Fruit fly (Drosophila melanogaster) whole organism, embryonic: ENCODE measurements around the gene CG4291.

Experiments used
- Aef1 ChIP-seq: fragments of 200-800 bp; sonication (Bioruptor generic); IDR thresholded peaks from 3 replicates; pipeline ENCODE4 v1.3.6; 2022; ENCODE audit warnings: missing biosample characterization, missing genetic modification characterization
- Atf3 ChIP-seq: fragments of 200-800 bp; sonication (Bioruptor generic); optimal IDR thresholded peaks from 3 replicates; lab custom pipeline; 2016; ENCODE audit warnings: missing biosample characterization, missing genetic modification characterization
- CG10267 ChIP-seq: fragments of 200-800 bp; sonication (Bioruptor generic); optimal IDR thresholded peaks from 2 replicates; lab custom pipeline; 2018; ENCODE audit warnings: missing biosample characterization, mild to moderate bottlenecking, missing genetic modification characterization, moderate library complexity
- CG11085 ChIP-seq: fragments of 200-800 bp; sonication (Bioruptor generic); IDR thresholded peaks from 2 replicates; pipeline ENCODE4 v1.3.6; 2022; ENCODE audit warnings: missing biosample characterization, missing genetic modification characterization
- CG12155 ChIP-seq: fragments of 200-800 bp; sonication (Bioruptor generic); optimal IDR thresholded peaks from 3 replicates; lab custom pipeline; 2016; ENCODE audit warnings: missing biosample characterization, missing genetic modification characterization
- CG12219 ChIP-seq: fragments of 200-800 bp; sonication (Bioruptor generic); optimal IDR thresholded peaks from 3 replicates; lab custom pipeline; 2018; ENCODE audit warnings: missing biosample characterization, mild to moderate bottlenecking, missing genetic modification characterization
- CG12391 ChIP-seq: fragments of 200-800 bp; sonication (Bioruptor generic); optimal IDR thresholded peaks from 3 replicates; lab custom pipeline; 2018; ENCODE audit warnings: missing biosample characterization, mild to moderate bottlenecking, missing genetic modification characterization, moderate library complexity
- CG13894 ChIP-seq: fragments of 200-800 bp; sonication (Bioruptor generic); optimal IDR thresholded peaks from 3 replicates; lab custom pipeline; 2018; ENCODE audit warnings: missing biosample characterization, mild to moderate bottlenecking, missing genetic modification characterization, moderate library complexity
- CG15479 ChIP-seq: fragments of 200-800 bp; sonication (Bioruptor generic); optimal IDR thresholded peaks from 3 replicates; lab custom pipeline; 2019; ENCODE audit warnings: missing biosample characterization, mild to moderate bottlenecking, missing genetic modification characterization, moderate library complexity
- CG15696 ChIP-seq: fragments of 200-800 bp; sonication (Bioruptor generic); optimal IDR thresholded peaks from 2 replicates; lab custom pipeline; 2019; ENCODE audit warnings: missing biosample characterization, mild to moderate bottlenecking, missing genetic modification characterization, moderate library complexity
- CG16779 ChIP-seq: fragments of 200-800 bp; sonication (Bioruptor generic); IDR thresholded peaks from 2 replicates; pipeline ENCODE4 v1.3.6; 2022; ENCODE audit warnings: missing biosample characterization, missing genetic modification characterization
- CG17802 ChIP-seq: fragments of 200-800 bp; sonication (Bioruptor generic); optimal IDR thresholded peaks from 2 replicates; lab custom pipeline; 2018; ENCODE audit warnings: missing biosample characterization, mild to moderate bottlenecking, missing genetic modification characterization, moderate library complexity
- CG18262 ChIP-seq: fragments of 200-800 bp; optimal IDR thresholded peaks from 3 replicates; lab custom pipeline; 2019; ENCODE audit warnings: missing biosample characterization, mild to moderate bottlenecking, missing genetic modification characterization, moderate library complexity
- CG18619 ChIP-seq: fragments of 200-800 bp; sonication (Bioruptor generic); optimal IDR thresholded peaks from 3 replicates; lab custom pipeline; 2017; ENCODE audit warnings: missing biosample characterization, mild to moderate bottlenecking, missing genetic modification characterization
- CG2712 ChIP-seq: fragments of 200-800 bp; optimal IDR thresholded peaks from 3 replicates; lab custom pipeline; 2019; ENCODE audit warnings: missing biosample characterization, mild to moderate bottlenecking, missing genetic modification characterization, moderate library complexity
- CG32532 ChIP-seq: fragments of 200-800 bp; sonication (Bioruptor generic); IDR thresholded peaks from 2 replicates; pipeline ENCODE4 v1.3.6; 2022; ENCODE audit warnings: missing biosample characterization, missing genetic modification characterization
- CG4424 ChIP-seq: fragments of 200-800 bp; sonication (Bioruptor generic); optimal IDR thresholded peaks from 3 replicates; lab custom pipeline; 2016; ENCODE audit warnings: missing biosample characterization, missing genetic modification characterization
- CG4730 ChIP-seq: fragments of 200-800 bp; sonication (Bioruptor generic); IDR thresholded peaks from 2 replicates; pipeline ENCODE4 v1.3.6; 2022; ENCODE audit warnings: missing biosample characterization, missing genetic modification characterization
- CG6654 ChIP-seq: fragments of 200-800 bp; sonication (Bioruptor generic); optimal IDR thresholded peaks from 2 replicates; lab custom pipeline; 2017; ENCODE audit warnings: missing biosample characterization, mild to moderate bottlenecking, missing genetic modification characterization
- CG7786 ChIP-seq: fragments of 200-800 bp; sonication (Bioruptor generic); optimal IDR thresholded peaks from 2 replicates; lab custom pipeline; 2016; ENCODE audit warnings: missing biosample characterization, missing genetic modification characterization
- CG7928 ChIP-seq: fragments of 200-800 bp; sonication (Bioruptor generic); optimal IDR thresholded peaks from 2 replicates; lab custom pipeline; 2017; ENCODE audit warnings: missing biosample characterization, mild to moderate bottlenecking, missing genetic modification characterization
- CG8388 ChIP-seq: fragments of 200-800 bp; sonication (Bioruptor generic); optimal IDR thresholded peaks from 2 replicates; lab custom pipeline; 2019; ENCODE audit warnings: missing biosample characterization, mild to moderate bottlenecking, missing genetic modification characterization, moderate library complexity
- CG9932 ChIP-seq: fragments of 200-800 bp; sonication (Bioruptor generic); IDR thresholded peaks from 2 replicates; pipeline ENCODE4 v1.3.6; 2022; ENCODE audit warnings: missing biosample characterization, missing genetic modification characterization
- Deaf1 ChIP-seq: fragments of 200-800 bp; optimal IDR thresholded peaks from 3 replicates; lab custom pipeline; 2019; ENCODE audit warnings: missing biosample characterization, mild to moderate bottlenecking, missing genetic modification characterization, moderate library complexity
- HHEX ChIP-seq: fragments of 200-800 bp; sonication (Bioruptor generic); optimal IDR thresholded peaks from 3 replicates; lab custom pipeline; 2017; ENCODE audit warnings: missing biosample characterization, mild to moderate bottlenecking, missing genetic modification characterization, missing genetic modification reagents
- HLH3B ChIP-seq: fragments of 200-800 bp; sonication (Bioruptor generic); IDR thresholded peaks from 2 replicates; pipeline ENCODE4 v1.3.6; 2022; ENCODE audit warnings: missing biosample characterization, missing genetic modification characterization
- MTF-1 ChIP-seq: fragments of 200-800 bp; sonication (Bioruptor generic); optimal IDR thresholded peaks from 2 replicates; lab custom pipeline; 2018; ENCODE audit warnings: missing biosample characterization, mild to moderate bottlenecking, missing genetic modification characterization, borderline replicate concordance
- NK7.1 ChIP-seq: fragments of 200-800 bp; sonication (Bioruptor generic); optimal IDR thresholded peaks from 3 replicates; lab custom pipeline; 2016; ENCODE audit warnings: missing biosample characterization, missing genetic modification characterization
- Oli ChIP-seq: fragments of 200-800 bp; sonication (Bioruptor generic); optimal IDR thresholded peaks from 2 replicates; lab custom pipeline; 2018; ENCODE audit warnings: missing biosample characterization, mild to moderate bottlenecking, missing genetic modification characterization, moderate library complexity
- Xrp1 ChIP-seq: fragments of 200-800 bp; sonication (Bioruptor generic); IDR thresholded peaks from 2 replicates; pipeline ENCODE4 v1.3.6; 2022; ENCODE audit warnings: missing biosample characterization, missing genetic modification characterization
- aop ChIP-seq: fragments of 200-800 bp; sonication (Bioruptor generic); IDR thresholded peaks from 2 replicates; pipeline ENCODE4 v1.3.6; 2022; ENCODE audit warnings: missing biosample characterization, missing genetic modification characterization
- az2 ChIP-seq: fragments of 200-800 bp; sonication (Bioruptor generic); optimal IDR thresholded peaks from 3 replicates; lab custom pipeline; 2016; ENCODE audit warnings: missing biosample characterization, missing genetic modification characterization
- chm ChIP-seq: fragments of 200-800 bp; sonication (Bioruptor generic); IDR thresholded peaks from 2 replicates; pipeline ENCODE4 v1.3.6; 2022; ENCODE audit warnings: missing biosample characterization, missing genetic modification characterization
- cwo ChIP-seq: fragments of 200-800 bp; sonication (Bioruptor generic); optimal IDR thresholded peaks from 3 replicates; lab custom pipeline; 2017; ENCODE audit warnings: missing biosample characterization, missing genetic modification characterization, mild to moderate bottlenecking, moderate library complexity, missing genetic modification reagents
- danr ChIP-seq: fragments of 200-800 bp; sonication (Bioruptor generic); IDR thresholded peaks from 2 replicates; pipeline ENCODE4 v1.3.6; 2022; ENCODE audit warnings: missing biosample characterization, missing genetic modification characterization
- dysf ChIP-seq: fragments of 200-800 bp; sonication (Bioruptor generic); IDR thresholded peaks from 3 replicates; pipeline ENCODE4 v1.3.6; 2022; ENCODE audit warnings: missing biosample characterization, missing genetic modification characterization
- ewg ChIP-seq: fragments of 200-800 bp; sonication (Bioruptor generic); optimal IDR thresholded peaks from 3 replicates; lab custom pipeline; 2017; ENCODE audit warnings: mild to moderate bottlenecking, missing biosample characterization, missing genetic modification reagents, missing genetic modification characterization
- eyg ChIP-seq: fragments of 200-800 bp; sonication (Bioruptor generic); optimal IDR thresholded peaks from 3 replicates; lab custom pipeline; 2016; ENCODE audit warnings: missing biosample characterization, missing genetic modification characterization
- fd96Cb ChIP-seq: fragments of 200-800 bp; sonication (Bioruptor generic); optimal IDR thresholded peaks from 2 replicates; lab custom pipeline; 2018; ENCODE audit warnings: missing biosample characterization, mild to moderate bottlenecking, missing genetic modification characterization, moderate library complexity
- gcm2 ChIP-seq: fragments of 200-800 bp; sonication (Bioruptor generic); optimal IDR thresholded peaks from 2 replicates; lab custom pipeline; 2016; ENCODE audit warnings: missing biosample characterization, missing genetic modification characterization
- h ChIP-seq: fragments of >200 bp; optimal IDR thresholded peaks from 2 replicates; lab custom pipeline; 2017
- hb ChIP-seq: fragments of 200-800 bp; sonication (Bioruptor generic); IDR thresholded peaks from 3 replicates; pipeline ENCODE4 v1.3.6; 2022; ENCODE audit warnings: missing biosample characterization, missing genetic modification characterization; ENCODE audit not compliant: partially characterized antibody
- hkb ChIP-seq, 2 experiments: fragments of 200-800 bp in 1 of 2; fragments of >200 bp in 1 of 2; sonication (Bioruptor generic) in 1 of 2; IDR thresholded peaks in 1 of 2; optimal IDR thresholded peaks in 1 of 2; 2 replicates each; pipeline versions ENCODE4 v1.3.6 to Lab custom; 2017 to 2022; ENCODE audit warnings: missing biosample characterization in 1 of 2, missing genetic modification characterization in 1 of 2
- mld ChIP-seq: fragments of 200-800 bp; sonication (Bioruptor generic); IDR thresholded peaks from 3 replicates; pipeline ENCODE4 v1.3.6; 2022; ENCODE audit warnings: missing biosample characterization, missing genetic modification characterization; ENCODE audit not compliant: partially characterized antibody
- nmo ChIP-seq: fragments of 200-800 bp; sonication (Bioruptor generic); optimal IDR thresholded peaks from 2 replicates; lab custom pipeline; 2018; ENCODE audit warnings: missing biosample characterization, mild to moderate bottlenecking, missing genetic modification characterization, moderate library complexity
- nom ChIP-seq: fragments of 200-800 bp; sonication (Bioruptor generic); optimal IDR thresholded peaks from 2 replicates; lab custom pipeline; 2017; ENCODE audit warnings: missing biosample characterization, missing genetic modification characterization, mild to moderate bottlenecking, moderate library complexity, missing genetic modification reagents
- pfk ChIP-seq: fragments of 200-800 bp; sonication (Bioruptor generic); optimal IDR thresholded peaks from 2 replicates; lab custom pipeline; 2018; ENCODE audit warnings: missing biosample characterization, mild to moderate bottlenecking, missing genetic modification characterization, moderate library complexity
- repo ChIP-seq: fragments of 200-800 bp; sonication (Bioruptor generic); optimal IDR thresholded peaks from 2 replicates; lab custom pipeline; 2016; ENCODE audit warnings: missing biosample characterization, missing genetic modification characterization
- tll ChIP-seq, 2 experiments: fragments of 200-800 bp in 1 of 2; fragments of >200 bp in 1 of 2; sonication (Bioruptor generic) in 1 of 2; optimal IDR thresholded peaks; 2 replicates each; lab custom pipeline; 2017 to 2019; ENCODE audit warnings: missing biosample characterization in 2 of 2, missing genetic modification characterization in 2 of 2, mild to moderate bottlenecking in 1 of 2, moderate library complexity in 1 of 2

CG4291 gene

DNA sequence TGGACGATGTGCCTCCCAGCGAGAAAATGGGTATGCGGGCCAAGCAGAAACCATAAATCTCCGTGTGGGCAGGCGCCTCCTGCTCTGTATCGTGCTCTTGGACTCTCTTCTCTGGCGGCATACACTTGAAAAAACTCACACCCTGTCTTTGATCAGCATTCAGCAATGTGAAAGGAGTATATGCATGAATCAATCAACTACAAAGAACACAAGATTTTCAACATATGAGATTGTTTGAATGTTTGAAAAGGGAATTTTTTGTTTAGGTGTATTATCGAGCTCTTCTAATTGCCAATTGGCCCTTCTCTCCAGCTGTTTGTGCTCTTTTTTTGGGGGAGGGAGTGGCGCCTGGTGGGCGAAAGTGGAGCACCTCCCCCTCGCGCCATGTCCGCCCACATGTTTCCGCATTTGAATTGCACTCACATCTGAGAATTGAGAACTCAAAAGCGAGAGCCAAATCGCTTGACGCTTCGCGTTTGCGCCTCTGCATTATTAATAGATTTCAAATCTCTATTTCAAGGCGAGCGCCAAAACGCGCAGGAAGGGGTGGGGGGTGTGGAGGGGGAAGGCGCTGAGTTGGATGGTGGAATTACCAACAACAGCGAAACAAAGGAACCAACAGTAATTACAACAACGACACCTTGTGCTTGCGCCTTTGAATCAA is 7.1 kb downstream of the CG4291 start (continued):
- TF ChIP-seq CG4730 (GFP tag; lab: Robert Waterston, UW) (peak; percentile 85), Deaf1 (tag; lab: Kevin White, UChicago) (peak; percentile 58), tll (GFP tag; optimal IDR thresholded peaks at IDR 0.05; lab: Kevin White, UChicago) (no peak), nom (GFP tag; lab: Kevin White, UChicago) (no peak), Aef1 (GFP tag; lab: Robert Waterston, UW) (peak; percentile 83), CG18262 (peak; percentile 80), CG7786 (GFP tag; lab: Kevin White, UChicago) (peak; percentile 90), chm (GFP tag; lab: Robert Waterston, UW) (peak; percentile 89), CG9932 (GFP tag; lab: Robert Waterston, UW) (peak; percentile 91), hkb (optimal IDR thresholded peaks at IDR 0.05; lab: Kevin White, UChicago) (no peak), hkb (GFP tag; IDR thresholded peaks at IDR 0.05; lab: Robert Waterston, UW) (peak; percentile 92), Oli (tag; lab: Kevin White, UChicago) (peak; percentile 83), hb (GFP tag; lab: Robert Waterston, UW) (no peak), HLH3B (GFP tag; lab: Robert Waterston, UW) (peak; percentile 90), mld (GFP tag; lab: Robert Waterston, UW) (no peak), Xrp1 (peak; percentile 89), CG16779 (GFP tag; lab: Robert Waterston, UW) (peak; percentile 87), repo (GFP tag; lab: Kevin White, UChicago) (peak; percentile 80), CG15479 (GFP tag; lab: Kevin White, UChicago) (no peak), CG12391 (tag; lab: Kevin White, UChicago) (peak; percentile 84), CG8388 (GFP tag; lab: Kevin White, UChicago) (peak; percentile 73), MTF-1 (GFP tag; lab: Kevin White, UChicago) (peak; percentile 76), dysf (GFP tag; lab: Robert Waterston, UW) (peak; percentile 94), cwo (peak; percentile 83), pfk (GFP tag; lab: Kevin White, UChicago) (no peak), CG12155 (peak; percentile 79), CG4424 (GFP tag; lab: Kevin White, UChicago) (peak; percentile 78), ewg (GFP tag; lab: Kevin White, UChicago) (peak; percentile 74), gcm2 (GFP tag; lab: Kevin White, UChicago) (peak; percentile 78), h (lab: Kevin White, UChicago) (no peak), az2 (GFP tag; lab: Kevin White, UChicago) (peak; percentile 86), CG12219 (peak; percentile 88), CG10267 (tag; lab: Kevin White, UChicago) (peak; percentile 68), CG13894 (tag; lab: Kevin White, UChicago) (peak; percentile 48), CG7928 (GFP tag; lab: Kevin White, UChicago) (peak; percentile 52), CG15696 (peak; percentile 31), NK7.1 (GFP tag; lab: Kevin White, UChicago) (peak; percentile 83), CG32532 (GFP tag; lab: Robert Waterston, UW) (peak; percentile 94), HHEX (peak; percentile 90), aop (GFP tag; lab: Robert Waterston, UW) (peak; percentile 67; the same call in 1 of the 2 replicates), CG18619 (GFP tag; lab: Kevin White, UChicago) (peak; percentile 78), CG6654 (GFP tag; lab: Kevin White, UChicago) (peak; percentile 58), CG2712 (tag; lab: Kevin White, UChicago) (peak; percentile 87), nmo (GFP tag; lab: Kevin White, UChicago) (peak; percentile 77), fd96Cb (tag; lab: Kevin White, UChicago) (peak; percentile 82), Atf3 (GFP tag; lab: Kevin White, UChicago) (peak; percentile 81), CG17802 (tag; lab: Kevin White, UChicago) (peak; percentile 69), CG11085 (peak; percentile 76), danr (GFP tag; lab: Robert Waterston, UW) (peak; percentile 73; the same call in 1 of the 2 replicates), eyg (GFP tag; lab: Kevin White, UChicago) (peak; percentile 68)
